Worm (Caenorhabditis elegans) whole organism, L4/young adult: ENCODE data around the gene chw-1.

Experiments
- W03F9.2 ChIP-seq: fragments of 150-350 bp; optimal IDR thresholded peaks from 2 replicates; lab custom pipeline; 2014; ENCODE audit warnings: missing biosample characterization, missing genetic modification characterization
- dao-5 ChIP-seq: sonication (generic microtip); optimal IDR thresholded peaks from 2 replicates; lab custom pipeline; 2016; ENCODE audit warnings: missing genotype, missing genetic modification characterization, moderate library complexity, missing compliant biosample characterization
- him-1 ChIP-seq: sonication (generic microtip); optimal IDR thresholded peaks from 2 replicates; lab custom pipeline; 2016; ENCODE audit warnings: missing genotype, missing genetic modification reagents, missing genetic modification characterization, missing compliant biosample characterization

ce11 chrV:10432607-10433006 lies 29.5 kb upstream of the chw-1 start:
- TF ChIP-seq W03F9.2 (tag; lab: Kevin White, UChicago) (no peak), him-1 (no peak), dao-5 (no peak)
